Fruit fly (Drosophila melanogaster) whole organism: ENCODE measurements around the gene alphaKap4.

Source experiments
- CG8478 ChIP-seq: fragments of >200 bp; optimal IDR thresholded peaks from 2 replicates; lab custom pipeline; 2018; ENCODE audit warnings: inconsistent platforms
- pan ChIP-seq: fragments of >200 bp; optimal IDR thresholded peaks from 2 replicates; lab custom pipeline; 2017

DNA sequence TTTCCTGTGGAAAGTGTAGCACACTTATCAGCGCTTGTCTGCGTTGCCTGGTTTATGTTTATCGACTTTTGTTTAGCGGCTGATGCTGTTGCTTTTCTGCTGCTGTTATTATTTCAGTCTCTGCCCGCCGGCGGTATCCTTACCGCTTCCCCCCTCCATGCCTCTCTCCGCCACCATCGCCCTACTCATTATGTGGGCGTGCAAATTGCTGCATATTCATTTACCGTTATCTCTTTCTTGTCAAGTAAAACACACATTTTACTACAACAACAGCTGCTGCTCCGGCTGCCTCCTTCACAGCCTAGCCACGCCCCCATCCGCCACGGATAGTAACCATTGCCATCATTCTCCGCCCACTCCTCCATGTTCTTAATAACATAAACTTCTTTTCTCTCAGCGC lies 10.9 kb downstream of the alphaKap4 start:
- TF ChIP-seq pan (lab: Kevin White, UChicago), result no peak
- TF ChIP-seq CG8478 (lab: Kevin White, UChicago), result no peak
